Worm (Caenorhabditis elegans) whole organism, late embryonic: ENCODE data around the gene Y79H2A.2.
A peak's percentile ranks its signal among the peaks of the same experiment; 100 is the strongest.

ENCODE experiments used
- C38D4.7 ChIP-seq: fragments of 200-800 bp; sonication (Bioruptor generic); optimal IDR thresholded peaks from 2 replicates; lab custom pipeline; 2018; ENCODE audit warnings: mild to moderate bottlenecking, missing genetic modification characterization, moderate library complexity, missing compliant biosample characterization
- F13H6.1 ChIP-seq: sonication (generic microtip); optimal IDR thresholded peaks from 2 replicates; lab custom pipeline; 2016; ENCODE audit warnings: missing genetic modification characterization, missing compliant biosample characterization
- K09A11.1 ChIP-seq: sonication (generic microtip); optimal IDR thresholded peaks from 2 replicates; lab custom pipeline; 2017; ENCODE audit warnings: antibody characterized with exemption, mild to moderate bottlenecking, missing genetic modification characterization, missing compliant biosample characterization; ENCODE audit not compliant: insufficient read depth
- T23F11.4 ChIP-seq: fragments of 200-800 bp; sonication (Bioruptor generic); optimal IDR thresholded peaks from 2 replicates; lab custom pipeline; 2018; ENCODE audit warnings: mild to moderate bottlenecking, missing genetic modification characterization, missing compliant biosample characterization
- Y22D7AL.16 ChIP-seq: sonication (generic microtip); optimal IDR thresholded peaks from 2 replicates; lab custom pipeline; 2016; ENCODE audit warnings: missing genetic modification characterization, missing compliant biosample characterization
- ahr-1 ChIP-seq: sonication (generic microtip); optimal IDR thresholded peaks from 2 replicates; lab custom pipeline; 2016; ENCODE audit warnings: missing genetic modification characterization, missing compliant biosample characterization
- ceh-19 ChIP-seq: fragments of 200-800 bp; sonication (Bioruptor generic); optimal IDR thresholded peaks from 2 replicates; lab custom pipeline; 2018; ENCODE audit warnings: mild to moderate bottlenecking, missing genetic modification characterization, missing compliant biosample characterization
- ceh-2 ChIP-seq: sonication (generic microtip); optimal IDR thresholded peaks from 2 replicates; lab custom pipeline; 2016; ENCODE audit warnings: missing genotype, missing genetic modification characterization, missing compliant biosample characterization
- ceh-24 ChIP-seq: sonication (generic microtip); optimal IDR thresholded peaks from 2 replicates; lab custom pipeline; 2016; ENCODE audit warnings: mild to moderate bottlenecking, missing genetic modification characterization, missing compliant biosample characterization
- ceh-30 ChIP-seq: fragments of 150-350 bp; optimal IDR thresholded peaks from 2 replicates; lab custom pipeline; 2014; ENCODE audit warnings: missing biosample characterization, missing genetic modification characterization
- ceh-34 ChIP-seq: sonication (generic microtip); optimal IDR thresholded peaks from 2 replicates; lab custom pipeline; 2016; ENCODE audit warnings: mild to moderate bottlenecking, missing genetic modification characterization, missing compliant biosample characterization
- ceh-45 ChIP-seq: fragments of 200-800 bp; sonication (Bioruptor generic); IDR thresholded peaks from 2 replicates; pipeline ENCODE4 v1.3.6; 2022; ENCODE audit warnings: missing genetic modification reagents, missing genetic modification characterization, missing compliant biosample characterization
- ceh-6 ChIP-seq: fragments of 200-800 bp; sonication (Bioruptor generic); optimal IDR thresholded peaks from 2 replicates; lab custom pipeline; 2018; ENCODE audit warnings: mild to moderate bottlenecking, missing genetic modification characterization, missing compliant biosample characterization
- ceh-9 ChIP-seq: sonication (generic microtip); optimal IDR thresholded peaks from 2 replicates; lab custom pipeline; 2016; ENCODE audit warnings: mild to moderate bottlenecking, missing genetic modification characterization, inconsistent platforms, missing compliant biosample characterization
- elt-2 ChIP-seq: sonication (generic microtip); optimal IDR thresholded peaks from 2 replicates; lab custom pipeline; 2016; ENCODE audit warnings: missing genetic modification reagents, missing genetic modification characterization, missing compliant biosample characterization
- ets-4 ChIP-seq: sonication (generic microtip); optimal IDR thresholded peaks from 2 replicates; lab custom pipeline; 2016; ENCODE audit warnings: missing genetic modification characterization, missing compliant biosample characterization
- eyg-1 ChIP-seq: sonication (generic microtip); optimal IDR thresholded peaks from 2 replicates; lab custom pipeline; 2016; ENCODE audit warnings: missing genotype, missing genetic modification characterization, missing compliant biosample characterization
- fkh-6 ChIP-seq: sonication (generic microtip); optimal IDR thresholded peaks from 2 replicates; lab custom pipeline; 2016; ENCODE audit warnings: missing genetic modification characterization, missing compliant biosample characterization
- gmeb-2 ChIP-seq: sonication (generic microtip); optimal IDR thresholded peaks from 2 replicates; lab custom pipeline; 2016; ENCODE audit warnings: missing genetic modification characterization, inconsistent platforms, missing compliant biosample characterization
- hlh-13 ChIP-seq: fragments of 200-800 bp; sonication (Bioruptor generic); optimal IDR thresholded peaks from 2 replicates; lab custom pipeline; 2018; ENCODE audit warnings: mild to moderate bottlenecking, missing genetic modification characterization, missing compliant biosample characterization
- hlh-15 ChIP-seq: sonication (generic microtip); optimal IDR thresholded peaks from 2 replicates; lab custom pipeline; 2016; ENCODE audit warnings: missing genetic modification characterization, missing compliant biosample characterization
- hlh-30 ChIP-seq: sonication (generic microtip); optimal IDR thresholded peaks from 2 replicates; lab custom pipeline; 2017; ENCODE audit warnings: antibody characterized with exemption, missing genetic modification characterization, missing compliant biosample characterization; ENCODE audit not compliant: insufficient read depth
- lin-11 ChIP-seq: fragments of 200-800 bp; sonication (Bioruptor generic); optimal IDR thresholded peaks from 2 replicates; lab custom pipeline; 2018; ENCODE audit warnings: mild to moderate bottlenecking, missing genetic modification characterization, missing compliant biosample characterization
- nfya-1 ChIP-seq: sonication (generic microtip); optimal IDR thresholded peaks from 2 replicates; lab custom pipeline; 2017; ENCODE audit warnings: missing genetic modification characterization, mild to moderate bottlenecking, missing compliant biosample characterization, antibody characterized with exemption, moderate library complexity
- nhr-232 ChIP-seq: sonication (generic microtip); optimal IDR thresholded peaks from 2 replicates; lab custom pipeline; 2016; ENCODE audit warnings: missing genetic modification characterization, missing compliant biosample characterization
- npax-4 ChIP-seq: sonication (generic microtip); optimal IDR thresholded peaks from 2 replicates; lab custom pipeline; 2016; ENCODE audit warnings: missing genetic modification characterization, missing compliant biosample characterization
- pat-9 ChIP-seq: fragments of 200-800 bp; sonication (Bioruptor generic); optimal IDR thresholded peaks from 2 replicates; lab custom pipeline; 2018; ENCODE audit warnings: mild to moderate bottlenecking, missing genetic modification characterization, moderate library complexity, missing compliant biosample characterization
- pha-4 ChIP-seq: fragments of 150-350 bp; optimal IDR thresholded peaks from 2 replicates; lab custom pipeline; 2018; ENCODE audit warnings: missing biosample characterization, missing genetic modification reagents, missing genetic modification characterization
- ref-2 ChIP-seq: sonication (generic microtip); optimal IDR thresholded peaks from 2 replicates; lab custom pipeline; 2016; ENCODE audit warnings: missing genetic modification characterization, missing compliant biosample characterization
- syd-9 ChIP-seq: sonication (generic microtip); optimal IDR thresholded peaks from 2 replicates; lab custom pipeline; 2016; ENCODE audit warnings: mild to moderate bottlenecking, missing genetic modification characterization, moderate library complexity, missing compliant biosample characterization
- tbx-2 ChIP-seq: sonication (generic microtip); optimal IDR thresholded peaks from 2 replicates; lab custom pipeline; 2016; ENCODE audit warnings: missing genetic modification characterization, missing compliant biosample characterization
- tbx-7 ChIP-seq: sonication (generic microtip); optimal IDR thresholded peaks from 2 replicates; lab custom pipeline; 2016; ENCODE audit warnings: missing genotype, missing genetic modification characterization, missing compliant biosample characterization
- unc-55 ChIP-seq: sonication (generic microtip); optimal IDR thresholded peaks from 2 replicates; lab custom pipeline; 2017; ENCODE audit warnings: missing biosample characterization, missing genetic modification reagents, missing genetic modification characterization
- ztf-16 ChIP-seq: sonication (generic microtip); optimal IDR thresholded peaks from 2 replicates; lab custom pipeline; 2017; ENCODE audit warnings: missing genetic modification characterization, missing compliant biosample characterization

Gene Y79H2A.2

ce11 chrIII:12003264-12003663 lies 27.3 kb downstream of the Y79H2A.2 start:
- TF ChIP-seq elt-2 (tag; lab: Kevin White, UChicago) (peak; percentile 62), nfya-1 (peak; percentile 41), fkh-6 (tag; lab: Kevin White, UChicago) (no peak), pha-4 (tag; lab: Kevin White, UChicago) (no peak), ahr-1 (tag; lab: Kevin White, UChicago) (no peak), T23F11.4 (no peak), ceh-2 (no peak), hlh-30 (peak; percentile 12), eyg-1 (tag; lab: Kevin White, UChicago) (no peak), syd-9 (tag; lab: Kevin White, UChicago) (no peak), ceh-6 (no peak)

DNA sequence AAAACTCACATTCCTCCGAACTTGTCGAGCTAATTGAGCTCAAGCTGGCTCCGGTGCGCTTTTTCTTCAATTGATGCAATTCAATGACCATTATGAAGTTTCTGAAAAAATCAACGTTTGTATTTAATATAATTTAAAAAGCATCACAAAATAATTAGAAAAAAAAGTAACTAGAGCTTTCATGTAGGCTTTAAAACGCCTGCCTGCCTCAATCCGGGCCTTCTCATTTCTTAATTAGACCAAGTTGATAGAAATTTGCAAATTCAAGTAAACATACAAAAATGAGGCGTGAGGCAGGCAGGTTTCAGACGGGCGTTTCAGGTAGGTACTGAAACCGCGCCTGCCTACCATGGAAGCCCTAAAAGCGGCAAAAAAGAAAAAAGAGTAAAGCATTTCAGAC lies 27.7 kb downstream of the Y79H2A.2 start, which contains the start of gene Y56A3A.33:
Y56A3A.33 (minus strand) TSS at position 101 of the 400 bp plus-strand sequence.
- TF ChIP-seq ztf-16 (tag; lab: Kevin White, UChicago) (no peak), ceh-30 (no peak), hlh-13 (GFP tag; lab: Kevin White, UChicago) (no peak), gmeb-2 (no peak), ceh-6 (no peak), ref-2 (tag; lab: Kevin White, UChicago) (no peak), ceh-19 (GFP tag; lab: Kevin White, UChicago) (no peak), nhr-232 (tag; lab: Kevin White, UChicago) (no peak), tbx-2 (no peak)

DNA sequence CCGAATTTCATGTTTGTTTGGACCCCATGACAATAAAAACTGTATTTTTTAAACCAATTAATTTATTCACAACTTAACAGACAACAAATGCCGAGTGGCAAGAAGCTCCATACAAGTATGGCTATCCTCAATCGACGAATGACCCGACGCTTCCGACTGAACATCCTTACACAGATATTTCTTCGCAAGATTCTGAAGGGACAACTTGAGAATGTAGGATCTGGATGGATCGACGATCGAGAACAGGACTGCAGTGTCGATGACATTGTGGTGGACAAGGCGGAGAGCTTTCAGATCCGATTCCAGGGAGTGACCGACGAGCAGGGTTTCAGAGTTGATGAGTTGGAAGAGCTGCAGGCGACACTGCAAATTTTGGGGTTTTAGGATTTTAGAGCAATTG lies 31.0 kb downstream of the Y79H2A.2 start:
- TF ChIP-seq syd-9 (tag; lab: Kevin White, UChicago) = no peak
- no peak for TF ChIP-seq C38D4.7 (GFP tag; lab: Kevin White, UChicago)
- TF ChIP-seq unc-55 (GFP tag; lab: Kevin White, UChicago) = no peak
- no peak for TF ChIP-seq ceh-9 (tag; lab: Kevin White, UChicago)
- TF ChIP-seq pat-9 (tag; lab: Kevin White, UChicago) = no peak
- TF ChIP-seq K09A11.1 = no peak
- TF ChIP-seq ceh-24 (tag; lab: Kevin White, UChicago) = no peak
- no peak for TF ChIP-seq hlh-15 (tag; lab: Kevin White, UChicago)
- no peak for TF ChIP-seq F13H6.1 (tag; lab: Kevin White, UChicago)
- TF ChIP-seq tbx-7 (tag; lab: Kevin White, UChicago) = no peak
- no peak for TF ChIP-seq ets-4 (tag; lab: Kevin White, UChicago)
- no peak for TF ChIP-seq ceh-45 (GFP tag; lab: Robert Waterston, UW)
- no peak for TF ChIP-seq lin-11 (tag; lab: Kevin White, UChicago)
- no peak for TF ChIP-seq npax-4
- no peak for TF ChIP-seq ceh-34 (tag; lab: Kevin White, UChicago)

ce11 chrIII:11995783-11996182 lies 34.8 kb downstream of the Y79H2A.2 start:
- TF ChIP-seq hlh-30 = no peak
- TF ChIP-seq nfya-1 = peak; percentile 55

ce11 chrIII:11991654-11992292 lies 38.8 kb downstream of the Y79H2A.2 start:
- TF ChIP-seq Y22D7AL.16 (tag; lab: Kevin White, UChicago) = no peak
- no peak for TF ChIP-seq T23F11.4
